Fruit fly (Drosophila melanogaster) whole organism, adult: ENCODE data around the gene CG12523.

Source experiments
- CG11617 ChIP-seq: fragments of 200-800 bp; sonication (Bioruptor generic); optimal IDR thresholded peaks from 2 replicates; lab custom pipeline; 2017; ENCODE audit warnings: mild to moderate bottlenecking, missing biosample characterization, missing genetic modification reagents, missing genetic modification characterization
- CG12768 ChIP-seq: fragments of 200-800 bp; sonication (Bioruptor generic); optimal IDR thresholded peaks from 2 replicates; lab custom pipeline; 2017; ENCODE audit warnings: missing biosample characterization, missing genetic modification characterization, mild to moderate bottlenecking, moderate library complexity, missing genetic modification reagents
- CG14711 ChIP-seq: fragments of 200-800 bp; sonication (Bioruptor generic); optimal IDR thresholded peaks from 2 replicates; lab custom pipeline; 2018; ENCODE audit warnings: missing biosample characterization, mild to moderate bottlenecking, missing genetic modification characterization, moderate library complexity
- CG1620 ChIP-seq: fragments of 200-800 bp; sonication (Bioruptor generic); optimal IDR thresholded peaks from 2 replicates; lab custom pipeline; 2016; ENCODE audit warnings: missing biosample characterization, missing genetic modification characterization
- CG33017 ChIP-seq: fragments of 200-800 bp; sonication (Bioruptor generic); optimal IDR thresholded peaks from 2 replicates; lab custom pipeline; 2018; ENCODE audit warnings: missing biosample characterization, mild to moderate bottlenecking, missing genetic modification characterization, moderate library complexity
- CG5204 ChIP-seq: fragments of 200-800 bp; sonication (Bioruptor generic); optimal IDR thresholded peaks from 2 replicates; lab custom pipeline; 2016; ENCODE audit warnings: missing biosample characterization, missing genetic modification characterization
- CG7045 ChIP-seq: fragments of 200-800 bp; sonication (Bioruptor generic); optimal IDR thresholded peaks from 2 replicates; lab custom pipeline; 2017; ENCODE audit warnings: missing biosample characterization, mild to moderate bottlenecking, missing genetic modification characterization
- CG7101 ChIP-seq: fragments of 200-800 bp; sonication (Bioruptor generic); optimal IDR thresholded peaks from 2 replicates; lab custom pipeline; 2018; ENCODE audit warnings: missing biosample characterization, mild to moderate bottlenecking, missing genetic modification characterization, moderate library complexity
- Clk ChIP-seq: fragments of 200-800 bp; sonication (Bioruptor generic); optimal IDR thresholded peaks from 2 replicates; lab custom pipeline; 2017; ENCODE audit warnings: missing biosample characterization, missing genetic modification characterization
- Crg-1 ChIP-seq: fragments of 200-800 bp; sonication (Bioruptor generic); optimal IDR thresholded peaks from 2 replicates; lab custom pipeline; 2016; ENCODE audit warnings: missing biosample characterization, missing genetic modification characterization
- Hr96 ChIP-seq: fragments of 200-800 bp; sonication (Bioruptor generic); optimal IDR thresholded peaks from 2 replicates; lab custom pipeline; 2016; ENCODE audit warnings: missing biosample characterization, missing genetic modification characterization
- Mnt ChIP-seq: fragments of 200-800 bp; sonication (Bioruptor generic); optimal IDR thresholded peaks from 2 replicates; lab custom pipeline; 2016; ENCODE audit warnings: missing biosample characterization, mild to moderate bottlenecking, missing genetic modification characterization
- bab1 ChIP-seq: fragments of 200-800 bp; sonication (Bioruptor generic); optimal IDR thresholded peaks from 3 replicates; lab custom pipeline; 2019; ENCODE audit warnings: missing biosample characterization, mild to moderate bottlenecking, missing genetic modification characterization, moderate library complexity
- cic ChIP-seq: fragments of 200-800 bp; sonication (Bioruptor generic); optimal IDR thresholded peaks from 2 replicates; lab custom pipeline; 2017; ENCODE audit warnings: missing biosample characterization, mild to moderate bottlenecking, missing genetic modification characterization, moderate library complexity
- cnc ChIP-seq, 2 experiments: fragments of >200 bp; optimal IDR thresholded peaks; 2 replicates each; lab custom pipeline; 2017
- kay ChIP-seq: fragments of 200-800 bp; sonication (Bioruptor generic); peaks from one replicate; lab custom pipeline; 2016; ENCODE audit warnings: missing biosample characterization, missing genetic modification characterization, borderline replicate concordance
- ovo ChIP-seq: fragments of 200-800 bp; sonication (Bioruptor generic); optimal IDR thresholded peaks from 2 replicates; lab custom pipeline; 2016; ENCODE audit warnings: missing biosample characterization, missing genetic modification characterization
- pad ChIP-seq: fragments of 200-800 bp; sonication (Bioruptor generic); optimal IDR thresholded peaks from 3 replicates; lab custom pipeline; 2017; ENCODE audit warnings: missing biosample characterization, missing genetic modification characterization, mild to moderate bottlenecking, moderate library complexity, missing genetic modification reagents
- tj ChIP-seq: fragments of 200-800 bp; sonication (Bioruptor generic); optimal IDR thresholded peaks from 3 replicates; lab custom pipeline; 2017; ENCODE audit warnings: missing biosample characterization, mild to moderate bottlenecking, missing genetic modification characterization, moderate library complexity
- toe ChIP-seq: fragments of 200-800 bp; sonication (Bioruptor generic); optimal IDR thresholded peaks from 2 replicates; lab custom pipeline; 2016; ENCODE audit warnings: missing biosample characterization, missing genetic modification characterization

The CG12523 gene

dm6 chr3L:10822364-10823231, 21.6 kb downstream of the CG12523 start:
- TF ChIP-seq tj (GFP tag; lab: Kevin White, UChicago) = no peak
- no peak for TF ChIP-seq cnc (optimal IDR thresholded peaks at IDR 0.05; lab: Kevin White, UChicago)
- TF ChIP-seq Mnt (GFP tag; lab: Kevin White, UChicago) = no peak
- no peak for TF ChIP-seq Clk (GFP tag; lab: Kevin White, UChicago)
- no peak for TF ChIP-seq CG5204 (GFP tag; lab: Kevin White, UChicago)
- no peak for TF ChIP-seq bab1 (GFP tag; lab: Kevin White, UChicago)
- no peak for TF ChIP-seq CG1620 (GFP tag; lab: Kevin White, UChicago)
- TF ChIP-seq CG33017 (tag; lab: Kevin White, UChicago) = no peak
- no peak for TF ChIP-seq CG14711 (tag; lab: Kevin White, UChicago)
- no peak for TF ChIP-seq CG12768
- no peak for TF ChIP-seq toe (GFP tag; lab: Kevin White, UChicago)
- TF ChIP-seq Hr96 (GFP tag; lab: Kevin White, UChicago) = no peak
- TF ChIP-seq Crg-1 (GFP tag; lab: Kevin White, UChicago) = no peak
- TF ChIP-seq CG7101 = no peak
- no peak for TF ChIP-seq cic
- TF ChIP-seq CG11617 = no peak
- no peak for TF ChIP-seq ovo (GFP tag; lab: Kevin White, UChicago)
- TF ChIP-seq kay (GFP tag; lab: Kevin White, UChicago) = no peak

dm6 chr3L:10827348-10827747, 26.4 kb downstream of the CG12523 start:
- TF ChIP-seq bab1 (GFP tag; lab: Kevin White, UChicago) = no peak
- no peak for TF ChIP-seq CG12768
- TF ChIP-seq cic = no peak
- TF ChIP-seq toe (GFP tag; lab: Kevin White, UChicago) = no peak
- no peak for TF ChIP-seq ovo (GFP tag; lab: Kevin White, UChicago)
- TF ChIP-seq cnc (optimal IDR thresholded peaks at IDR 0.05; lab: Kevin White, UChicago) = no peak
- TF ChIP-seq tj (GFP tag; lab: Kevin White, UChicago) = no peak
- no peak for TF ChIP-seq kay (GFP tag; lab: Kevin White, UChicago)
- TF ChIP-seq CG33017 (tag; lab: Kevin White, UChicago) = no peak

dm6 chr3L:10829160-10829559, 28.2 kb downstream of the CG12523 start:
- TF ChIP-seq pad (GFP tag; lab: Kevin White, UChicago) (no peak), Hr96 (GFP tag; lab: Kevin White, UChicago) (no peak), cic (no peak), Mnt (GFP tag; lab: Kevin White, UChicago) (no peak), tj (GFP tag; lab: Kevin White, UChicago) (no peak), CG5204 (GFP tag; lab: Kevin White, UChicago) (no peak), toe (GFP tag; lab: Kevin White, UChicago) (no peak), CG11617 (no peak), Clk (GFP tag; lab: Kevin White, UChicago) (no peak), ovo (GFP tag; lab: Kevin White, UChicago) (no peak), kay (GFP tag; lab: Kevin White, UChicago) (no peak), bab1 (GFP tag; lab: Kevin White, UChicago) (no peak), CG12768 (no peak), cnc (optimal IDR thresholded peaks at IDR 0.05; lab: Kevin White, UChicago) (no peak), CG14711 (tag; lab: Kevin White, UChicago) (no peak), CG7101 (no peak), Crg-1 (GFP tag; lab: Kevin White, UChicago) (no peak), CG7045 (GFP tag; lab: Kevin White, UChicago) (no peak), CG33017 (tag; lab: Kevin White, UChicago) (no peak)

dm6 chr3L:10833222-10833621, 32.2 kb downstream of the CG12523 start:
- TF ChIP-seq Mnt (GFP tag; lab: Kevin White, UChicago) (no peak), ovo (GFP tag; lab: Kevin White, UChicago) (no peak), pad (GFP tag; lab: Kevin White, UChicago) (no peak), CG1620 (GFP tag; lab: Kevin White, UChicago) (no peak), toe (GFP tag; lab: Kevin White, UChicago) (no peak), cnc (optimal IDR thresholded peaks at IDR 0.05; lab: Kevin White, UChicago) (no peak), CG12768 (no peak), kay (GFP tag; lab: Kevin White, UChicago) (no peak), CG5204 (GFP tag; lab: Kevin White, UChicago) (no peak), CG14711 (tag; lab: Kevin White, UChicago) (no peak)

- TF ChIP-seq pad (GFP tag; lab: Kevin White, UChicago) (no peak), toe (GFP tag; lab: Kevin White, UChicago) (no peak), CG12768 (no peak), cic (no peak), cnc (optimal IDR thresholded peaks at IDR 0.05; lab: Kevin White, UChicago) (no peak), CG7101 (no peak), kay (GFP tag; lab: Kevin White, UChicago) (no peak), CG14711 (tag; lab: Kevin White, UChicago) (no peak), Hr96 (GFP tag; lab: Kevin White, UChicago) (no peak), bab1 (GFP tag; lab: Kevin White, UChicago) (no peak), CG11617 (no peak), tj (GFP tag; lab: Kevin White, UChicago) (no peak), Clk (GFP tag; lab: Kevin White, UChicago) (no peak), CG33017 (tag; lab: Kevin White, UChicago) (no peak), CG1620 (GFP tag; lab: Kevin White, UChicago) (no peak), Mnt (GFP tag; lab: Kevin White, UChicago) (no peak)
Observed at dm6 chr3L:10835228-10835627, 34.2 kb downstream of the CG12523 start, which contains the start of gene tna. Gene tna, plus strand, starts transcription at chr3L:10835528.
